Worm (Caenorhabditis elegans) whole organism, L1 larva: ENCODE results near the gene epn-1.

Source experiments
- C34B4.2 ChIP-seq: sonication (generic microtip); optimal IDR thresholded peaks from 2 replicates; lab custom pipeline; 2017; ENCODE audit warnings: mild to moderate bottlenecking, missing genetic modification characterization, missing compliant biosample characterization
- aly-2 ChIP-seq: fragments of 150-350 bp; optimal IDR thresholded peaks from 2 replicates; lab custom pipeline; 2014; ENCODE audit warnings: missing biosample characterization, missing genetic modification characterization
- blmp-1 ChIP-seq: fragments of 150-350 bp; optimal IDR thresholded peaks from 2 replicates; lab custom pipeline; 2014; ENCODE audit warnings: missing biosample characterization, missing genetic modification characterization
- ceh-63 ChIP-seq: fragments of 200-800 bp; sonication (Bioruptor generic); optimal IDR thresholded peaks from 2 replicates; lab custom pipeline; 2018; ENCODE audit warnings: mild to moderate bottlenecking, missing genetic modification characterization, missing compliant biosample characterization
- ces-1 ChIP-seq: fragments of 150-350 bp; optimal IDR thresholded peaks from 2 replicates; lab custom pipeline; 2014; ENCODE audit warnings: missing biosample characterization, missing genetic modification reagents, missing genetic modification characterization
- efl-3 ChIP-seq: fragments of 200-800 bp; sonication (Bioruptor generic); optimal IDR thresholded peaks from 2 replicates; lab custom pipeline; 2018; ENCODE audit warnings: mild to moderate bottlenecking, missing genetic modification characterization, missing compliant biosample characterization
- egl-27 ChIP-seq, 2 experiments: fragments of 150-350 bp in 1 of 2; sonication (generic microtip); optimal IDR thresholded peaks; 3 replicates each; lab custom pipeline; 2017 to 2018; ENCODE audit warnings: missing biosample characterization in 2 of 2, missing genetic modification characterization in 2 of 2, missing genetic modification reagents in 2 of 2
- elt-2 ChIP-seq: sonication (generic microtip); optimal IDR thresholded peaks from 2 replicates; lab custom pipeline; 2016; ENCODE audit warnings: missing genetic modification characterization, mild to moderate bottlenecking, inconsistent platforms, missing compliant biosample characterization, missing genetic modification reagents
- elt-3 ChIP-seq, 6 experiments: fragments of 150-350 bp in 1 of 6; sonication (generic microtip); optimal IDR thresholded peaks; 2 replicates each; lab custom pipeline; 2017 to 2018; ENCODE audit warnings: missing biosample characterization in 6 of 6, missing genetic modification characterization in 6 of 6, inconsistent platforms in 1 of 6
- fkh-4 ChIP-seq: sonication (generic microtip); optimal IDR thresholded peaks from 2 replicates; lab custom pipeline; 2016; ENCODE audit warnings: missing compliant biosample characterization, missing genetic modification characterization, borderline replicate concordance
- fos-1 ChIP-seq: fragments of 150-350 bp; optimal IDR thresholded peaks from 2 replicates; lab custom pipeline; 2014; ENCODE audit warnings: missing biosample characterization, missing genetic modification characterization
- hlh-17 ChIP-seq: fragments of 200-800 bp; sonication (Bioruptor generic); optimal IDR thresholded peaks from 2 replicates; lab custom pipeline; 2018; ENCODE audit warnings: missing genetic modification characterization, mild to moderate bottlenecking, missing compliant biosample characterization, moderate library complexity, borderline replicate concordance
- hlh-4 ChIP-seq: sonication (generic microtip); optimal IDR thresholded peaks from 2 replicates; lab custom pipeline; 2016; ENCODE audit warnings: mild to moderate bottlenecking, missing genetic modification characterization, missing compliant biosample characterization
- isw-1 ChIP-seq: fragments of 200-800 bp; sonication (Bioruptor generic); IDR thresholded peaks from 2 replicates; pipeline ENCODE4 v1.3.6; 2022; ENCODE audit warnings: missing genetic modification characterization, missing compliant biosample characterization
- lin-13 ChIP-seq: fragments of 150-350 bp; optimal IDR thresholded peaks from 2 replicates; lab custom pipeline; 2014; ENCODE audit warnings: missing biosample characterization, missing genetic modification reagents, missing genetic modification characterization
- lin-14 ChIP-seq: fragments of 200-800 bp; sonication (Bioruptor generic); optimal IDR thresholded peaks from 2 replicates; lab custom pipeline; 2018; ENCODE audit warnings: mild to moderate bottlenecking, missing genetic modification characterization, moderate library complexity, missing compliant biosample characterization
- lin-35 ChIP-seq, 2 experiments: fragments of 150-350 bp; optimal IDR thresholded peaks; 2 replicates each; lab custom pipeline; 2014; ENCODE audit warnings: missing biosample characterization in 2 of 2, missing genetic modification characterization in 2 of 2, missing genetic modification reagents in 2 of 2
- lin-39 ChIP-seq: fragments of 150-350 bp; optimal IDR thresholded peaks from 2 replicates; lab custom pipeline; 2014; ENCODE audit warnings: missing biosample characterization, missing genetic modification reagents, missing genetic modification characterization
- lir-3 ChIP-seq: sonication (generic microtip); optimal IDR thresholded peaks from 2 replicates; lab custom pipeline; 2016; ENCODE audit warnings: mild to moderate bottlenecking, missing genetic modification characterization, moderate library complexity, missing compliant biosample characterization; ENCODE audit not compliant: poor library complexity
- lsy-2 ChIP-seq, 2 experiments: fragments of 150-350 bp; optimal IDR thresholded peaks; 2 replicates each; lab custom pipeline; 2014; ENCODE audit warnings: missing biosample characterization in 2 of 2, missing genetic modification characterization in 2 of 2
- mab-9 ChIP-seq: fragments of 200-800 bp; sonication (Bioruptor generic); IDR thresholded peaks from 2 replicates; pipeline ENCODE4 v1.3.6; 2022; ENCODE audit warnings: missing genetic modification reagents, missing genetic modification characterization, missing compliant biosample characterization
- mdl-1 ChIP-seq, 2 experiments: fragments of 150-350 bp; optimal IDR thresholded peaks; 2 replicates each; lab custom pipeline; 2014 to 2017; ENCODE audit warnings: missing biosample characterization in 2 of 2, missing genetic modification characterization in 2 of 2, inconsistent platforms in 1 of 2
- nhr-19 ChIP-seq: fragments of 200-800 bp; sonication (Bioruptor generic); conservative IDR thresholded peaks from 2 replicates; pipeline ENCODE4 v1.3.6; 2022; ENCODE audit warnings: missing genetic modification characterization, missing compliant biosample characterization
- nhr-20 ChIP-seq: sonication (generic microtip); optimal IDR thresholded peaks from 2 replicates; lab custom pipeline; 2016; ENCODE audit warnings: mild to moderate bottlenecking, missing genetic modification characterization, missing compliant biosample characterization
- nhr-47 ChIP-seq: sonication (generic microtip); optimal IDR thresholded peaks from 2 replicates; lab custom pipeline; 2016; ENCODE audit warnings: mild to moderate bottlenecking, missing genetic modification characterization, moderate library complexity, missing compliant biosample characterization
- nhr-71 ChIP-seq: sonication (generic microtip); optimal IDR thresholded peaks from 2 replicates; lab custom pipeline; 2016; ENCODE audit warnings: mild to moderate bottlenecking, missing genetic modification characterization, moderate library complexity, missing compliant biosample characterization
- nhr-76 ChIP-seq: sonication (generic microtip); optimal IDR thresholded peaks from 2 replicates; lab custom pipeline; 2017; ENCODE audit warnings: missing biosample characterization, missing genetic modification characterization
- nhr-77 ChIP-seq: fragments of 150-350 bp; optimal IDR thresholded peaks from 2 replicates; lab custom pipeline; 2014; ENCODE audit warnings: missing biosample characterization, missing genetic modification characterization
- nhr-85 ChIP-seq: sonication (generic microtip); peaks from one replicate; lab custom pipeline; 2016; ENCODE audit warnings: missing genetic modification characterization, inconsistent platforms, missing compliant biosample characterization
- nhr-90 ChIP-seq: sonication (generic microtip); optimal IDR thresholded peaks from 2 replicates; lab custom pipeline; 2016; ENCODE audit warnings: mild to moderate bottlenecking, missing genetic modification characterization, missing compliant biosample characterization; ENCODE audit not compliant: poor library complexity
- pag-3 ChIP-seq: sonication (generic microtip); optimal IDR thresholded peaks from 2 replicates; lab custom pipeline; 2017; ENCODE audit warnings: missing genetic modification characterization, mild to moderate bottlenecking, missing compliant biosample characterization, antibody characterized with exemption, borderline replicate concordance; ENCODE audit not compliant: insufficient read depth
- rnt-1 ChIP-seq: sonication (generic microtip); optimal IDR thresholded peaks from 2 replicates; lab custom pipeline; 2016; ENCODE audit warnings: mild to moderate bottlenecking, missing genetic modification characterization, moderate library complexity, missing compliant biosample characterization
- snpc-4 ChIP-seq: fragments of 150-350 bp; optimal IDR thresholded peaks from 2 replicates; lab custom pipeline; 2014; ENCODE audit warnings: missing biosample characterization, missing genetic modification characterization
- snu-23 ChIP-seq: sonication (generic microtip); optimal IDR thresholded peaks from 2 replicates; lab custom pipeline; 2016; ENCODE audit warnings: missing genetic modification characterization, missing compliant biosample characterization
- swsn-7 ChIP-seq: sonication (generic microtip); optimal IDR thresholded peaks from 2 replicates; lab custom pipeline; 2016; ENCODE audit warnings: missing genetic modification characterization, missing compliant biosample characterization
- tbx-2 ChIP-seq: sonication (generic microtip); optimal IDR thresholded peaks from 2 replicates; lab custom pipeline; 2016; ENCODE audit warnings: missing genetic modification characterization, missing compliant biosample characterization
- unc-130 ChIP-seq: fragments of 150-350 bp; optimal IDR thresholded peaks from 2 replicates; lab custom pipeline; 2017; ENCODE audit warnings: missing biosample characterization, missing genetic modification characterization, inconsistent platforms
- unc-86 ChIP-seq: sonication (generic microtip); optimal IDR thresholded peaks from 2 replicates; lab custom pipeline; 2016; ENCODE audit warnings: missing genetic modification characterization, missing compliant biosample characterization
- vab-15 ChIP-seq: sonication (generic microtip); optimal IDR thresholded peaks from 2 replicates; lab custom pipeline; 2017; ENCODE audit warnings: missing genotype, mild to moderate bottlenecking, missing genetic modification characterization, missing compliant biosample characterization
- xbp-1 ChIP-seq: sonication (generic microtip); optimal IDR thresholded peaks from 2 replicates; lab custom pipeline; 2016; ENCODE audit warnings: missing genetic modification characterization, missing compliant biosample characterization
- zip-4 ChIP-seq: fragments of 200-800 bp; sonication (Bioruptor generic); optimal IDR thresholded peaks from 2 replicates; lab custom pipeline; 2018; ENCODE audit warnings: mild to moderate bottlenecking, missing genetic modification characterization, moderate library complexity, missing compliant biosample characterization
- ztf-11 ChIP-seq, 2 experiments: sonication (generic microtip); optimal IDR thresholded peaks; 2 replicates each; lab custom pipeline; 2016 to 2017; ENCODE audit warnings: missing genetic modification characterization in 2 of 2, missing biosample characterization in 1 of 2, missing compliant biosample characterization in 1 of 2

epn-1 gene

DNA sequence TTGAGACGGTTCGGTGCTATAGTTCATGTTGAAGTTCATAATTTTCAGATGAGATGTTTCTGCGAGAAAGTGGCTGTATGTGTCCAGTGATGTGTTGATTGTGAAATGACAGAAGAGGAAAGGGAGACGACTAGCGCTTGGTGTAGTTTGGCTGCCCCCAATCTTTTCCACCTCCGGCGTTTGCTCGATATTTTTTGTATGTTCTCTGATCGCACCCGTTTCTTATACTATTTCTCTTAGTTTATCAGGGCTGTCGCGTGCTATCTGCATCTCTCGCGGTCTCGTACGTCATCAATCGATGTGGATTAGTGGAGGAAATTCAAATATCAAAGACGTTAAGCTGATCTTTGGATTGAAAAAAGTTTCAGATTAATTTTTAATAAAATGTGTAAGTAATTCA is 7.6 kb downstream of the epn-1 start, which contains the start of gene atf-4 (continued):
- TF ChIP-seq nhr-47 (tag; lab: Kevin White, UChicago) (peak; percentile 82), swsn-7 (tag; lab: Kevin White, UChicago) (peak; percentile 72), unc-130 (tag; lab: Kevin White, UChicago) (peak; percentile 73), pag-3 (tag; lab: Kevin White, UChicago) (no peak), ces-1 (no peak), blmp-1 (peak; percentile 17), vab-15 (tag; lab: Kevin White, UChicago) (no peak), snpc-4 (tag; lab: Kevin White, UChicago) (peak; percentile 19), unc-86 (peak; percentile 34), hlh-17 (GFP tag; lab: Kevin White, UChicago) (no peak), ceh-63 (GFP tag; lab: Kevin White, UChicago) (no peak), tbx-2 (tag; lab: Kevin White, UChicago) (peak; percentile 76), xbp-1 (tag; lab: Kevin White, UChicago) (peak; percentile 62), nhr-90 (peak; percentile 52), lin-39 (tag; lab: Kevin White, UChicago) (peak; percentile 33)

ce11 chrX:14809905-14810304 is 8.4 kb downstream of the epn-1 start:
- no peak for TF ChIP-seq nhr-47 (tag; lab: Kevin White, UChicago)
- TF ChIP-seq swsn-7 (tag; lab: Kevin White, UChicago): no peak
- TF ChIP-seq lir-3 (tag; lab: Kevin White, UChicago): no peak
- no peak for TF ChIP-seq fkh-4 (tag; lab: Kevin White, UChicago)
- no peak for TF ChIP-seq zip-4 (GFP tag; lab: Kevin White, UChicago)
- TF ChIP-seq snu-23: peak; percentile 14
- no peak for TF ChIP-seq ces-1
- TF ChIP-seq nhr-20 (tag; lab: Kevin White, UChicago): peak; percentile 40
- peak; percentile 53 for TF ChIP-seq nhr-85 (tag; lab: Kevin White, UChicago)
- no peak for TF ChIP-seq isw-1 (GFP tag; lab: Robert Waterston, UW)
- peak; percentile 5 for TF ChIP-seq lin-14
- TF ChIP-seq vab-15 (tag; lab: Kevin White, UChicago): no peak
- TF ChIP-seq nhr-71: peak; percentile 32
- no peak for TF ChIP-seq nhr-77
- TF ChIP-seq lsy-2 (tag; optimal IDR thresholded peaks at IDR 0.05; lab: Kevin White, UChicago): no peak
- TF ChIP-seq blmp-1: peak; percentile 38
- TF ChIP-seq C34B4.2: no peak
- peak; percentile 42 for TF ChIP-seq elt-2
- TF ChIP-seq rnt-1 (tag; lab: Kevin White, UChicago): no peak
- no peak for TF ChIP-seq mab-9
- TF ChIP-seq mdl-1 (tag; optimal IDR thresholded peaks at IDR 0.05; lab: Kevin White, UChicago): no peak
- no peak for TF ChIP-seq nhr-76 (tag; lab: Kevin White, UChicago)
- TF ChIP-seq efl-3: no peak
- TF ChIP-seq lin-35 (GFP tag; optimal IDR thresholded peaks at IDR 0.05; lab: Kevin White, UChicago): peak in 1 of 2 experiments; percentile 16
- no peak for TF ChIP-seq hlh-4
- no peak for TF ChIP-seq lin-13 (GFP tag; lab: Kevin White, UChicago)
- peak in 1 of 6 experiments; percentile 38 for TF ChIP-seq elt-3 (tag; optimal IDR thresholded peaks at IDR 0.05; lab: Kevin White, UChicago)
- no peak for TF ChIP-seq ztf-11 (tag; optimal IDR thresholded peaks at IDR 0.05; lab: Kevin White, UChicago)
- TF ChIP-seq nhr-90: peak; percentile 12
- no peak for TF ChIP-seq egl-27 (tag; optimal IDR thresholded peaks at IDR 0.05; lab: Kevin White, UChicago)
- TF ChIP-seq fos-1: no peak
- TF ChIP-seq nhr-19 (GFP tag; lab: Robert Waterston, UW): peak; percentile 35
- no peak for TF ChIP-seq aly-2 (tag; lab: Kevin White, UChicago)
- TF ChIP-seq, all 84 proteins: peak for 11
